Fruit fly (Drosophila melanogaster): ENCODE measurements around the gene CG31010.
A peak's percentile ranks its signal among the peaks of the same experiment; 100 is the strongest.

Gene CG31010

dm6 chr3R:30706021-30706420 is at the start of gene CG31010:
Gene CG31010, minus strand, starts transcription at chr3R:30706121.
- no peak for TF ChIP-seq Ets96B (tag; optimal IDR thresholded peaks at IDR 0.05)
- no peak for TF ChIP-seq Hr4 (GFP tag; optimal IDR thresholded peaks at IDR 0.05)
- no peak for TF ChIP-seq Hr38 (GFP tag; optimal IDR thresholded peaks at IDR 0.05)
- no peak for TF ChIP-seq CG3919 (GFP tag; optimal IDR thresholded peaks at IDR 0.05)
- no peak for TF ChIP-seq CG8119 (GFP tag; IDR thresholded peaks at IDR 0.05)
- TF ChIP-seq OdsH (GFP tag; optimal IDR thresholded peaks at IDR 0.05), result no peak
- no peak for TF ChIP-seq CG11902 (GFP tag; optimal IDR thresholded peaks at IDR 0.05)

dm6 chr3R:30754488-30755223 is 48.7 kb upstream of the CG31010 start:
- TF ChIP-seq CG8319 (GFP tag; optimal IDR thresholded peaks at IDR 0.05), result no peak
- TF ChIP-seq Hr4 (GFP tag; optimal IDR thresholded peaks at IDR 0.05), result no peak
- TF ChIP-seq esn (GFP tag; optimal IDR thresholded peaks at IDR 0.05), result no peak
- peak; percentile 62 for TF ChIP-seq svp (GFP tag)
- no peak for TF ChIP-seq Sox15 (GFP tag; optimal IDR thresholded peaks at IDR 0.05)
- TF ChIP-seq Gug (GFP tag; IDR thresholded peaks at IDR 0.05), result no peak
- no peak for TF ChIP-seq Ets96B (tag; optimal IDR thresholded peaks at IDR 0.05)
- no peak for TF ChIP-seq CG32006 (GFP tag; optimal IDR thresholded peaks at IDR 0.05)

- TF ChIP-seq Ets21C (GFP tag; optimal IDR thresholded peaks at IDR 0.05), result no peak
- TF ChIP-seq svp (GFP tag), result peak; percentile 43
Observed at dm6 chr3R:30750898-30751297, 45.0 kb upstream of the CG31010 start.

dm6 chr3R:30747039-30747438 is 41.1 kb upstream of the CG31010 start:
- TF ChIP-seq Hr39 (GFP tag; optimal IDR thresholded peaks at IDR 0.05), result peak; percentile 32
- TF ChIP-seq Eip78C (GFP tag), result peak; percentile 62
- 0 out of 2 replicates have a peak, but pooled peaks have one; percentile 9 for TF ChIP-seq CG15336 (GFP tag; IDR thresholded peaks at IDR 0.05)
- peak; percentile 56 for TF ChIP-seq CG6163 (GFP tag; IDR thresholded peaks at IDR 0.05)
- TF ChIP-seq esn (GFP tag; optimal IDR thresholded peaks at IDR 0.05), result peak; percentile 22
- peak; percentile 10 for TF ChIP-seq OdsH (GFP tag; optimal IDR thresholded peaks at IDR 0.05)
- TF ChIP-seq eg (GFP tag; IDR thresholded peaks at IDR 0.05), result 0 out of 3 replicates have a peak, but pooled peaks have one; percentile 15
- TF ChIP-seq CG31627 (GFP tag; optimal IDR thresholded peaks at IDR 0.05), result peak; percentile 17
- peak; percentile 11 for TF ChIP-seq acj6 (GFP tag; optimal IDR thresholded peaks at IDR 0.05)
- TF ChIP-seq Hr4 (GFP tag; optimal IDR thresholded peaks at IDR 0.05), result no peak
- no peak for TF ChIP-seq pdm3 (GFP tag; optimal IDR thresholded peaks at IDR 0.05)
- no peak for TF ChIP-seq CG8319 (GFP tag; optimal IDR thresholded peaks at IDR 0.05)
- TF ChIP-seq svp (GFP tag), result peak; percentile 63

- TF ChIP-seq CG32006 (GFP tag; optimal IDR thresholded peaks at IDR 0.05) (peak; percentile 43), CG1621 (tag; optimal IDR thresholded peaks at IDR 0.05) (no peak), Eip78C (GFP tag) (peak; percentile 18)
Observed at dm6 chr3R:30746190-30746589, 40.3 kb upstream of the CG31010 start, which contains the start of gene Npc2h. Gene Npc2h, minus strand, starts transcription at chr3R:30746290.

- TF ChIP-seq CG32006 (GFP tag; optimal IDR thresholded peaks at IDR 0.05) (peak; percentile 10), svp (GFP tag) (peak; percentile 94), Sox14 (GFP tag; optimal IDR thresholded peaks at IDR 0.05) (no peak)
Observed at dm6 chr3R:30745104-30745503, 39.2 kb upstream of the CG31010 start, which contains the start of gene Npc2g. Gene Npc2g, minus strand, starts transcription at chr3R:30745263.

- TF ChIP-seq svp (GFP tag), result peak; percentile 8
- no peak for TF ChIP-seq dsx (GFP tag; optimal IDR thresholded peaks at IDR 0.05; ENCODE audit: poor library complexity, severe bottlenecking)
Observed at dm6 chr3R:30742580-30742979, 36.7 kb upstream of the CG31010 start, which contains the start of gene CG15543. Gene CG15543, plus strand, starts transcription at chr3R:30742880.

- TF ChIP-seq Eip78C (GFP tag) (peak; percentile 52), Hr38 (GFP tag; optimal IDR thresholded peaks at IDR 0.05) (no peak), Hr39 (GFP tag; optimal IDR thresholded peaks at IDR 0.05) (peak; percentile 17), svp (GFP tag) (peak; percentile 83), Eip75B (GFP tag; optimal IDR thresholded peaks at IDR 0.05) (no peak), ss (GFP tag; optimal IDR thresholded peaks at IDR 0.05) (no peak), eg (GFP tag; IDR thresholded peaks at IDR 0.05) (peak; percentile 26; the same call in 1 of the 3 replicates), fd59A (GFP tag; optimal IDR thresholded peaks at IDR 0.05) (no peak), net (GFP tag; optimal IDR thresholded peaks at IDR 0.05) (no peak), acj6 (GFP tag; optimal IDR thresholded peaks at IDR 0.05) (no peak)
Observed at dm6 chr3R:30741371-30741770, 35.5 kb upstream of the CG31010 start.

Measured in whole organism, prepupa.